Fruit fly (Drosophila melanogaster): Measurements from ENCODE around the gene Usp39.

The Usp39 gene

dm6 chrX:18834399-18834798 lies 23.6 kb upstream of the Usp39 start (continued):
- peak; percentile 54 for TF ChIP-seq CG31627 (GFP tag; optimal IDR thresholded peaks at IDR 0.05)
- TF ChIP-seq OdsH (GFP tag; optimal IDR thresholded peaks at IDR 0.05): peak; percentile 47
- TF ChIP-seq Sox102F (GFP tag; optimal IDR thresholded peaks at IDR 0.05): peak; percentile 24
- TF ChIP-seq fd59A (GFP tag; optimal IDR thresholded peaks at IDR 0.05): no peak
- no peak for TF ChIP-seq CG4318 (GFP tag; optimal IDR thresholded peaks at IDR 0.05)
- TF ChIP-seq acj6 (GFP tag; optimal IDR thresholded peaks at IDR 0.05): peak; percentile 68
- TF ChIP-seq topi (GFP tag; optimal IDR thresholded peaks at IDR 0.05): peak; percentile 88
- peak; percentile 68 for TF ChIP-seq Sox15 (GFP tag; optimal IDR thresholded peaks at IDR 0.05)
- TF ChIP-seq spab (GFP tag; optimal IDR thresholded peaks at IDR 0.05): peak; percentile 21
- TF ChIP-seq CG6792 (GFP tag; optimal IDR thresholded peaks at IDR 0.05): peak; percentile 26
- TF ChIP-seq Sox14 (GFP tag; optimal IDR thresholded peaks at IDR 0.05): no peak
- peak; percentile 91 for TF ChIP-seq svp (GFP tag)
- TF ChIP-seq CG6276 (GFP tag; optimal IDR thresholded peaks at IDR 0.05): no peak

dm6 chrX:18835003-18835402 lies 23.0 kb upstream of the Usp39 start:
- TF ChIP-seq CG10669 (GFP tag; optimal IDR thresholded peaks at IDR 0.05) (no peak), fkh (GFP tag; optimal IDR thresholded peaks at IDR 0.05) (peak; percentile 60)

- TF ChIP-seq CG11294 (GFP tag; IDR thresholded peaks at IDR 0.05) (peak; percentile 21; the same call in 1 of the 2 replicates), CG6163 (GFP tag; IDR thresholded peaks at IDR 0.05) (peak; percentile 37; the same call in 1 of the 3 replicates), eg (GFP tag; IDR thresholded peaks at IDR 0.05) (peak; percentile 51; the same call in 1 of the 3 replicates), Sox15 (GFP tag; optimal IDR thresholded peaks at IDR 0.05) (no peak), Hr39 (GFP tag; optimal IDR thresholded peaks at IDR 0.05) (no peak), CG31627 (GFP tag; optimal IDR thresholded peaks at IDR 0.05) (no peak), CG1621 (tag; optimal IDR thresholded peaks at IDR 0.05) (peak; percentile 22), CG11902 (GFP tag; optimal IDR thresholded peaks at IDR 0.05) (no peak), Sox102F (GFP tag; optimal IDR thresholded peaks at IDR 0.05) (no peak), achi (GFP tag; optimal IDR thresholded peaks at IDR 0.05) (peak; percentile 2), salr (GFP tag; optimal IDR thresholded peaks at IDR 0.05) (peak in 1 of 2 experiments; percentile 11), CG8632 (GFP tag; optimal IDR thresholded peaks at IDR 0.05) (peak; percentile 3), CG16779 (tag; optimal IDR thresholded peaks at IDR 0.05) (no peak), fd59A (GFP tag; optimal IDR thresholded peaks at IDR 0.05) (peak; percentile 35), Sox14 (GFP tag; optimal IDR thresholded peaks at IDR 0.05) (peak; percentile 0), Hr4 (GFP tag; optimal IDR thresholded peaks at IDR 0.05) (peak; percentile 37), CG6808 (GFP tag; optimal IDR thresholded peaks at IDR 0.05) (peak; percentile 51), Hr38 (GFP tag; optimal IDR thresholded peaks at IDR 0.05) (no peak), acj6 (GFP tag; optimal IDR thresholded peaks at IDR 0.05) (peak; percentile 17), dsx (GFP tag; optimal IDR thresholded peaks at IDR 0.05; ENCODE audit: poor library complexity, severe bottlenecking) (peak; percentile 12), CG8319 (GFP tag; optimal IDR thresholded peaks at IDR 0.05) (no peak), topi (GFP tag; optimal IDR thresholded peaks at IDR 0.05) (no peak), fkh (GFP tag; optimal IDR thresholded peaks at IDR 0.05) (no peak), CG4318 (GFP tag; optimal IDR thresholded peaks at IDR 0.05) (no peak), Lpt (GFP tag; optimal IDR thresholded peaks at IDR 0.05) (peak; percentile 6), CG10669 (GFP tag; optimal IDR thresholded peaks at IDR 0.05) (peak; percentile 47), CG32006 (GFP tag; optimal IDR thresholded peaks at IDR 0.05) (peak; percentile 68), vri (GFP tag; optimal IDR thresholded peaks at IDR 0.05) (no peak), net (GFP tag; optimal IDR thresholded peaks at IDR 0.05) (peak; percentile 38), CG9139 (GFP tag; optimal IDR thresholded peaks at IDR 0.05) (peak; percentile 13), pdm3 (GFP tag; optimal IDR thresholded peaks at IDR 0.05) (peak; percentile 32), CG7368 (GFP tag; optimal IDR thresholded peaks at IDR 0.05) (no peak), CG8119 (GFP tag; IDR thresholded peaks at IDR 0.05) (peak; percentile 60), OdsH (GFP tag; optimal IDR thresholded peaks at IDR 0.05) (peak; percentile 22), Gug (GFP tag; IDR thresholded peaks at IDR 0.05) (no peak), CG3032 (tag; optimal IDR thresholded peaks at IDR 0.05) (peak; percentile 39), Ets96B (tag; optimal IDR thresholded peaks at IDR 0.05) (peak; percentile 48), CG10631 (GFP tag; optimal IDR thresholded peaks at IDR 0.05) (peak; percentile 14), Eip78C (GFP tag) (peak; percentile 79), Ets21C (GFP tag; optimal IDR thresholded peaks at IDR 0.05) (no peak), spab (GFP tag; optimal IDR thresholded peaks at IDR 0.05) (peak; percentile 23)
Observed at dm6 chrX:18835500-18835899, 22.5 kb upstream of the Usp39 start.
